Fruit fly (Drosophila melanogaster) whole organism, adult: Measurements from ENCODE around the gene Dph3.

ENCODE experiments used
- CG12768 ChIP-seq: fragments of 200-800 bp; sonication (Bioruptor generic); optimal IDR thresholded peaks from 2 replicates; lab custom pipeline; 2017; ENCODE audit warnings: missing biosample characterization, missing genetic modification characterization, mild to moderate bottlenecking, moderate library complexity, missing genetic modification reagents
- CG14711 ChIP-seq: fragments of 200-800 bp; sonication (Bioruptor generic); optimal IDR thresholded peaks from 2 replicates; lab custom pipeline; 2018; ENCODE audit warnings: missing biosample characterization, mild to moderate bottlenecking, missing genetic modification characterization, moderate library complexity
- CG1620 ChIP-seq: fragments of 200-800 bp; sonication (Bioruptor generic); optimal IDR thresholded peaks from 2 replicates; lab custom pipeline; 2016; ENCODE audit warnings: missing biosample characterization, missing genetic modification characterization
- CG33017 ChIP-seq: fragments of 200-800 bp; sonication (Bioruptor generic); optimal IDR thresholded peaks from 2 replicates; lab custom pipeline; 2018; ENCODE audit warnings: missing biosample characterization, mild to moderate bottlenecking, missing genetic modification characterization, moderate library complexity
- CG5204 ChIP-seq: fragments of 200-800 bp; sonication (Bioruptor generic); optimal IDR thresholded peaks from 2 replicates; lab custom pipeline; 2016; ENCODE audit warnings: missing biosample characterization, missing genetic modification characterization
- CG7045 ChIP-seq: fragments of 200-800 bp; sonication (Bioruptor generic); optimal IDR thresholded peaks from 2 replicates; lab custom pipeline; 2017; ENCODE audit warnings: missing biosample characterization, mild to moderate bottlenecking, missing genetic modification characterization
- CG7101 ChIP-seq: fragments of 200-800 bp; sonication (Bioruptor generic); optimal IDR thresholded peaks from 2 replicates; lab custom pipeline; 2018; ENCODE audit warnings: missing biosample characterization, mild to moderate bottlenecking, missing genetic modification characterization, moderate library complexity
- Crg-1 ChIP-seq: fragments of 200-800 bp; sonication (Bioruptor generic); optimal IDR thresholded peaks from 2 replicates; lab custom pipeline; 2016; ENCODE audit warnings: missing biosample characterization, missing genetic modification characterization
- Hr96 ChIP-seq: fragments of 200-800 bp; sonication (Bioruptor generic); optimal IDR thresholded peaks from 2 replicates; lab custom pipeline; 2016; ENCODE audit warnings: missing biosample characterization, missing genetic modification characterization
- Mnt ChIP-seq: fragments of 200-800 bp; sonication (Bioruptor generic); optimal IDR thresholded peaks from 2 replicates; lab custom pipeline; 2016; ENCODE audit warnings: missing biosample characterization, mild to moderate bottlenecking, missing genetic modification characterization
- cic ChIP-seq: fragments of 200-800 bp; sonication (Bioruptor generic); optimal IDR thresholded peaks from 2 replicates; lab custom pipeline; 2017; ENCODE audit warnings: missing biosample characterization, mild to moderate bottlenecking, missing genetic modification characterization, moderate library complexity
- kay ChIP-seq: fragments of 200-800 bp; sonication (Bioruptor generic); peaks from one replicate; lab custom pipeline; 2016; ENCODE audit warnings: missing biosample characterization, missing genetic modification characterization, borderline replicate concordance
- ovo ChIP-seq: fragments of 200-800 bp; sonication (Bioruptor generic); optimal IDR thresholded peaks from 2 replicates; lab custom pipeline; 2016; ENCODE audit warnings: missing biosample characterization, missing genetic modification characterization
- toe ChIP-seq: fragments of 200-800 bp; sonication (Bioruptor generic); optimal IDR thresholded peaks from 2 replicates; lab custom pipeline; 2016; ENCODE audit warnings: missing biosample characterization, missing genetic modification characterization

dm6 chr3R:11221437-11222230 lies 10.1 kb upstream of the Dph3 start, which contains the start of the genes CG6693 and RpL3:
- TF ChIP-seq CG12768 (GFP tag; lab: Kevin White, UChicago) (peak; percentile 85), CG5204 (GFP tag; lab: Kevin White, UChicago) (no peak), Mnt (peak; percentile 97), kay (no peak), CG14711 (peak; percentile 57), CG33017 (tag; lab: Kevin White, UChicago) (peak; percentile 90), Crg-1 (peak; percentile 78), cic (peak; percentile 75), CG7045 (GFP tag; lab: Kevin White, UChicago) (peak; percentile 69), toe (GFP tag; lab: Kevin White, UChicago) (peak; percentile 68), ovo (GFP tag; lab: Kevin White, UChicago) (peak; percentile 39), CG7101 (tag; lab: Kevin White, UChicago) (peak; percentile 91), Hr96 (GFP tag; lab: Kevin White, UChicago) (peak; percentile 81), CG1620 (peak; percentile 73)
